Fruit fly (Drosophila melanogaster): ENCODE results near the gene CG4872.

Gene CG4872

dm6 chrX:16854746-16855145 is 26.4 kb upstream of the CG4872 start (continued):
- peak; percentile 43 for TF ChIP-seq ewg (GFP tag; optimal IDR thresholded peaks at IDR 0.05)
- peak; percentile 37 for TF ChIP-seq CG5180 (GFP tag; optimal IDR thresholded peaks at IDR 0.05)
- peak; percentile 37 for TF ChIP-seq CG6854 (GFP tag; optimal IDR thresholded peaks at IDR 0.05)
- TF ChIP-seq Xrp1 (GFP tag; IDR thresholded peaks at IDR 0.05): peak; percentile 43; the same call in 1 of the 2 replicates
- no peak for TF ChIP-seq grn (GFP tag; optimal IDR thresholded peaks at IDR 0.05)
- TF ChIP-seq CG2712 (tag; optimal IDR thresholded peaks at IDR 0.05): peak; percentile 54
- peak; percentile 77 for TF ChIP-seq Sox100B (GFP tag; optimal IDR thresholded peaks at IDR 0.05)
- no peak for TF ChIP-seq cad (GFP tag; optimal IDR thresholded peaks at IDR 0.05)
- TF ChIP-seq ftz-f1 (GFP tag; optimal IDR thresholded peaks at IDR 0.05): no peak
- peak; percentile 37 for TF ChIP-seq CG9437 (GFP tag; optimal IDR thresholded peaks at IDR 0.05)
- no peak for TF ChIP-seq Mrtf (GFP tag; IDR thresholded peaks at IDR 0.05)
- TF ChIP-seq CG15479 (GFP tag; optimal IDR thresholded peaks at IDR 0.05): no peak
- no peak for TF ChIP-seq Dll (GFP tag; IDR thresholded peaks at IDR 0.05; ENCODE audit: partially characterized antibody)
- peak; percentile 56 for TF ChIP-seq CG12391 (tag; optimal IDR thresholded peaks at IDR 0.05)
- peak; percentile 31; the same call in 1 of the 2 replicates for TF ChIP-seq wor (GFP tag; IDR thresholded peaks at IDR 0.05)
- peak in 1 of 2 experiments; percentile 54 for TF ChIP-seq bsh (GFP tag; optimal IDR thresholded peaks at IDR 0.05)
- peak; percentile 35 for TF ChIP-seq CTCF (GFP tag; optimal IDR thresholded peaks at IDR 0.05)
- no peak for TF ChIP-seq Antp (GFP tag; optimal IDR thresholded peaks at IDR 0.05)
- no peak for TF ChIP-seq CG9215 (GFP tag; IDR thresholded peaks at IDR 0.05)
- TF ChIP-seq ATbp (GFP tag; optimal IDR thresholded peaks at IDR 0.05): peak; percentile 60
- no peak for TF ChIP-seq crol (GFP tag; IDR thresholded peaks at IDR 0.05)
- TF ChIP-seq CG10366 (GFP tag; IDR thresholded peaks at IDR 0.05): peak; percentile 23; the same call in 1 of the 2 replicates
- TF ChIP-seq dan (GFP tag; IDR thresholded peaks at IDR 0.05): no peak
- TF ChIP-seq Bdp1 (GFP tag; optimal IDR thresholded peaks at IDR 0.05): no peak
- TF ChIP-seq Myb (GFP tag; optimal IDR thresholded peaks at IDR 0.05): no peak
- no peak for TF ChIP-seq ro (GFP tag; IDR thresholded peaks at IDR 0.05)
- TF ChIP-seq salm (tag; optimal IDR thresholded peaks at IDR 0.05): peak; percentile 39
- no peak for TF ChIP-seq CG34224 (GFP tag; IDR thresholded peaks at IDR 0.05; ENCODE audit: partially characterized antibody)
- TF ChIP-seq NfI (GFP tag; optimal IDR thresholded peaks at IDR 0.05): peak; percentile 40
- TF ChIP-seq HmgD (GFP tag; optimal IDR thresholded peaks at IDR 0.05): no peak
- TF ChIP-seq Jarid2 (GFP tag; optimal IDR thresholded peaks at IDR 0.05): no peak
- no peak for TF ChIP-seq ems (GFP tag; optimal IDR thresholded peaks at IDR 0.05)
- no peak for TF ChIP-seq CG18476 (GFP tag; optimal IDR thresholded peaks at IDR 0.05)
- peak; percentile 48 for TF ChIP-seq CG4424 (GFP tag; optimal IDR thresholded peaks at IDR 0.05)
- no peak for TF ChIP-seq CG2889 (GFP tag; IDR thresholded peaks at IDR 0.05)
- TF ChIP-seq Fer3 (tag; optimal IDR thresholded peaks at IDR 0.05): peak; percentile 13
- no peak for TF ChIP-seq CG14441 (GFP tag; IDR thresholded peaks at IDR 0.05)
- TF ChIP-seq CG11695 (GFP tag; IDR thresholded peaks at IDR 0.05): peak; percentile 77
- peak; percentile 33 to 44 for TF ChIP-seq dpn (GFP tag; optimal IDR thresholded peaks at IDR 0.05)
- no peak for TF ChIP-seq Mad (GFP tag; optimal IDR thresholded peaks at IDR 0.05)
- peak; percentile 1 for TF ChIP-seq HHEX (GFP tag; optimal IDR thresholded peaks at IDR 0.05)
- TF ChIP-seq chm (GFP tag; IDR thresholded peaks at IDR 0.05): no peak
- no peak for TF ChIP-seq zfh1 (GFP tag; IDR thresholded peaks at IDR 0.05)
- peak; percentile 35 for TF ChIP-seq az2 (GFP tag; optimal IDR thresholded peaks at IDR 0.05)
- TF ChIP-seq CG3995 (GFP tag; optimal IDR thresholded peaks at IDR 0.05): no peak
- TF ChIP-seq CG16813 (GFP tag; IDR thresholded peaks at IDR 0.05; ENCODE audit: partially characterized antibody): no peak
- TF ChIP-seq jumu (GFP tag; optimal IDR thresholded peaks at IDR 0.05): no peak
- TF ChIP-seq lola (GFP tag; optimal IDR thresholded peaks at IDR 0.05): peak in 1 of 3 experiments; percentile 15
- TF ChIP-seq Tbp (GFP tag; optimal IDR thresholded peaks at IDR 0.05): no peak
- TF ChIP-seq CG6791 (GFP tag; IDR thresholded peaks at IDR 0.05; ENCODE audit: partially characterized antibody): no peak
- peak; percentile 65 for TF ChIP-seq fd96Cb (tag; optimal IDR thresholded peaks at IDR 0.05)
- TF ChIP-seq CG14965 (GFP tag; optimal IDR thresholded peaks at IDR 0.05; ENCODE audit: borderline replicate concordance): no peak
